Fruit fly (Drosophila melanogaster) whole organism, wandering third instar larva: ENCODE measurements around the gene Akap200.

Experiments
- fru ChIP-seq: fragments of 200-800 bp; sonication (Bioruptor generic); optimal IDR thresholded peaks from 3 replicates; lab custom pipeline; 2016; ENCODE audit warnings: missing biosample characterization, mild to moderate bottlenecking, missing genetic modification characterization
- h ChIP-seq: fragments of 200-800 bp; sonication (Bioruptor generic); optimal IDR thresholded peaks from 3 replicates; lab custom pipeline; 2016; ENCODE audit warnings: missing biosample characterization, mild to moderate bottlenecking, missing genetic modification characterization
- psq ChIP-seq: fragments of 200-800 bp; sonication (Bioruptor generic); optimal IDR thresholded peaks from 3 replicates; lab custom pipeline; 2017; ENCODE audit warnings: missing biosample characterization, mild to moderate bottlenecking, missing genetic modification characterization, moderate library complexity
- sv ChIP-seq: fragments of 200-800 bp; sonication (Bioruptor generic); optimal IDR thresholded peaks from 3 replicates; lab custom pipeline; 2016; ENCODE audit warnings: missing biosample characterization, missing genetic modification characterization

DNA sequence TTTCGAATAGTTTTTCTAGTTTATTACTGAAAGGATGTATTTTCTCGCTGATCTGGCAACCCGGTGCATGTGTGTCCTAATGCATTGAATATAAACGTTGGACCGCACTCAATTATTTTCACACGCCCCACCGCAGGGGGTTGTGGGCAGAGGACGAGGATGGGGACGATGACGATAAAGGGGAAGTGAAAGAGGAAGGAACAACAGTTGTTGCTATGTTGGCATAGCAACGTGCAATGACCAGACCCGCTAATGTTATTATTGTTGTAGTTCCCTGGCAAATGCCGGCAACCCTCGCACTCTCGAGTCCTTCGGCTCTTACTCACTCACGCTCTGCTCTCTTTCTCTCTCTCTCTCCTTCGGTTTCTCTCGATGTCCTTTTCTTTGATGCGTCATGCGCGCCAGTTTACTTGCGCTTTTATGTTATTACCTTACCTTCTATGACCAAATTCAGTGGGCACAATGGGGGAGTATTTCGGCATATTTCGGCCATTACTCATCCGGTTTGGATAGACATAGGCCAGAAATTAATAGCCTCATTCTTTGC is 9.2 kb downstream of the Akap200 start:
- TF ChIP-seq sv (GFP tag; lab: Kevin White, UChicago) (no peak), h (GFP tag; lab: Kevin White, UChicago) (no peak), psq (no peak), fru (GFP tag; lab: Kevin White, UChicago) (no peak)
